Fruit fly (Drosophila melanogaster) whole organism, pupa: Measurements from ENCODE around the gene unc-119.

ENCODE experiments used
- CG12605 ChIP-seq: fragments of 200-800 bp; sonication (Bioruptor generic); IDR thresholded peaks from 2 replicates; pipeline ENCODE4 v1.3.6; 2022; ENCODE audit warnings: missing biosample characterization, missing genetic modification characterization
- CG34367 ChIP-seq: fragments of 200-800 bp; sonication (Bioruptor generic); optimal IDR thresholded peaks from 2 replicates; lab custom pipeline; 2018; ENCODE audit warnings: missing biosample characterization, mild to moderate bottlenecking, missing genetic modification characterization
- CG4496 ChIP-seq: fragments of 200-800 bp; sonication (Bioruptor generic); IDR thresholded peaks from 3 replicates; pipeline ENCODE4 v1.3.6; 2022; ENCODE audit warnings: missing biosample characterization, missing genetic modification characterization
- CG8301 ChIP-seq: fragments of 200-800 bp; sonication (Bioruptor generic); optimal IDR thresholded peaks from 2 replicates; lab custom pipeline; 2018; ENCODE audit warnings: missing biosample characterization, mild to moderate bottlenecking, missing genetic modification characterization
- CG9948 ChIP-seq: fragments of 200-800 bp; sonication (Bioruptor generic); optimal IDR thresholded peaks from 2 replicates; lab custom pipeline; 2018; ENCODE audit warnings: missing biosample characterization, mild to moderate bottlenecking, missing genetic modification characterization, moderate library complexity
- fd96Ca ChIP-seq: fragments of 200-800 bp; sonication (Bioruptor generic); IDR thresholded peaks from 3 replicates; pipeline ENCODE4 v1.3.6; 2022; ENCODE audit warnings: missing biosample characterization, missing genetic modification characterization
- rn ChIP-seq: fragments of 200-800 bp; sonication (Bioruptor generic); IDR thresholded peaks from 2 replicates; pipeline ENCODE4 v1.3.6; 2022; ENCODE audit warnings: missing biosample characterization, missing genetic modification characterization

- no peak for TF ChIP-seq CG9948 (tag; lab: Kevin White, UChicago)
- no peak for TF ChIP-seq CG34367 (tag; lab: Kevin White, UChicago)
- TF ChIP-seq fd96Ca, result no peak
- TF ChIP-seq CG4496 (GFP tag; lab: Robert Waterston, UW), result no peak
- TF ChIP-seq CG12605 (GFP tag; lab: Robert Waterston, UW), result no peak
- TF ChIP-seq CG8301 (tag; lab: Kevin White, UChicago), result no peak
- TF ChIP-seq rn (GFP tag; lab: Robert Waterston, UW), result no peak
Measured at dm6 chrX:7295973-7296372, 4.9 kb upstream of the unc-119 start.
